Fruit fly (Drosophila melanogaster): ENCODE measurements around the gene CG12024.
A peak's percentile ranks its signal among the peaks of the same experiment; 100 is the strongest.

Gene CG12024

dm6 chr3L:1880692-1881091 lies 23.7 kb downstream of the CG12024 start (continued):
- TF ChIP-seq topi (GFP tag; optimal IDR thresholded peaks at IDR 0.05) = peak; percentile 18
- peak; percentile 1 for TF ChIP-seq CG11902 (GFP tag; optimal IDR thresholded peaks at IDR 0.05)
- TF ChIP-seq CG4318 (GFP tag; optimal IDR thresholded peaks at IDR 0.05) = no peak
- TF ChIP-seq Eip78C (GFP tag) = peak; percentile 51
- TF ChIP-seq Eip75B (GFP tag; optimal IDR thresholded peaks at IDR 0.05) = peak; percentile 25
- TF ChIP-seq pdm3 (GFP tag; optimal IDR thresholded peaks at IDR 0.05) = no peak
- peak in 1 of 2 experiments; percentile 43 for TF ChIP-seq ss (GFP tag; optimal IDR thresholded peaks at IDR 0.05)
- peak; percentile 83 for TF ChIP-seq CG6163 (GFP tag; IDR thresholded peaks at IDR 0.05)
- TF ChIP-seq CG15336 (GFP tag; IDR thresholded peaks at IDR 0.05) = peak; percentile 38; the same call in 1 of the 2 replicates
- no peak for TF ChIP-seq CG8319 (GFP tag; optimal IDR thresholded peaks at IDR 0.05)
- no peak for TF ChIP-seq Sox102F (GFP tag; optimal IDR thresholded peaks at IDR 0.05)
- TF ChIP-seq esn (GFP tag; optimal IDR thresholded peaks at IDR 0.05) = no peak
- TF ChIP-seq CG9139 (GFP tag; optimal IDR thresholded peaks at IDR 0.05) = peak; percentile 8

dm6 chr3L:1881919-1882318 lies 25.0 kb downstream of the CG12024 start:
- TF ChIP-seq eg (GFP tag; IDR thresholded peaks at IDR 0.05) (no peak), Eip93F (GFP tag; optimal IDR thresholded peaks at IDR 0.05) (no peak), Eip78C (GFP tag) (peak; percentile 51), Hr4 (GFP tag; optimal IDR thresholded peaks at IDR 0.05) (no peak), fkh (GFP tag; optimal IDR thresholded peaks at IDR 0.05) (peak; percentile 20), Ets21C (GFP tag; optimal IDR thresholded peaks at IDR 0.05) (no peak)

dm6 chr3L:1882868-1883554 lies 26.0 kb downstream of the CG12024 start, which contains the start of gene CG13937:
CG13937 (minus strand) TSS chr3L:1883041.
- TF ChIP-seq fkh (GFP tag; optimal IDR thresholded peaks at IDR 0.05) (peak; percentile 11), Eip78C (GFP tag) (peak; percentile 40), topi (GFP tag; optimal IDR thresholded peaks at IDR 0.05) (no peak), CG3032 (tag; optimal IDR thresholded peaks at IDR 0.05) (no peak)

- TF ChIP-seq CG7368 (GFP tag; optimal IDR thresholded peaks at IDR 0.05) = no peak
- no peak for TF ChIP-seq fd59A (GFP tag; optimal IDR thresholded peaks at IDR 0.05)
- TF ChIP-seq fkh (GFP tag; optimal IDR thresholded peaks at IDR 0.05) = peak; percentile 29
- no peak for TF ChIP-seq Smox (GFP tag; optimal IDR thresholded peaks at IDR 0.05)
- TF ChIP-seq CG10631 (GFP tag; optimal IDR thresholded peaks at IDR 0.05) = no peak
- no peak for TF ChIP-seq Sox15 (GFP tag; optimal IDR thresholded peaks at IDR 0.05)
- no peak for TF ChIP-seq CG6854 (GFP tag; optimal IDR thresholded peaks at IDR 0.05)
- peak; percentile 4 for TF ChIP-seq dsx (GFP tag; optimal IDR thresholded peaks at IDR 0.05; ENCODE audit: poor library complexity, severe bottlenecking)
- TF ChIP-seq achi (GFP tag; optimal IDR thresholded peaks at IDR 0.05) = no peak
- TF ChIP-seq spab (GFP tag; optimal IDR thresholded peaks at IDR 0.05) = no peak
- no peak for TF ChIP-seq Gug (GFP tag; IDR thresholded peaks at IDR 0.05)
- no peak for TF ChIP-seq Eip75B (GFP tag; optimal IDR thresholded peaks at IDR 0.05)
- TF ChIP-seq CG6163 (GFP tag; IDR thresholded peaks at IDR 0.05) = no peak
- TF ChIP-seq ss (GFP tag; optimal IDR thresholded peaks at IDR 0.05) = no peak
- TF ChIP-seq CG3919 (GFP tag; optimal IDR thresholded peaks at IDR 0.05) = no peak
- no peak for TF ChIP-seq CG3032 (tag; optimal IDR thresholded peaks at IDR 0.05)
- TF ChIP-seq net (GFP tag; optimal IDR thresholded peaks at IDR 0.05) = no peak
- no peak for TF ChIP-seq Blimp-1 (GFP tag; optimal IDR thresholded peaks at IDR 0.05)
- TF ChIP-seq CG11294 (GFP tag; IDR thresholded peaks at IDR 0.05) = no peak
- peak; percentile 90 for TF ChIP-seq svp (GFP tag)
- no peak for TF ChIP-seq CG31627 (GFP tag; optimal IDR thresholded peaks at IDR 0.05)
- TF ChIP-seq Eip78C (GFP tag) = peak; percentile 48
- no peak for TF ChIP-seq Met (GFP tag; optimal IDR thresholded peaks at IDR 0.05)
- no peak for TF ChIP-seq CG8319 (GFP tag; optimal IDR thresholded peaks at IDR 0.05)
- no peak for TF ChIP-seq CG16779 (tag; optimal IDR thresholded peaks at IDR 0.05)
- TF ChIP-seq CG1621 (tag; optimal IDR thresholded peaks at IDR 0.05) = peak; percentile 99
- TF ChIP-seq Eip93F (GFP tag; optimal IDR thresholded peaks at IDR 0.05) = no peak
- TF ChIP-seq CG8119 (GFP tag; IDR thresholded peaks at IDR 0.05) = no peak
Observed at dm6 chr3L:1884652-1885051, 27.7 kb downstream of the CG12024 start, which contains the start of gene Aprt. Aprt (minus strand) TSS chr3L:1885019.

Data from whole organism, prepupa.